Fruit fly (Drosophila melanogaster): ENCODE measurements around the gene 5PtaseI.
A peak's percentile ranks its signal among the peaks of the same experiment; 100 is the strongest.

Gene 5PtaseI

DNA sequence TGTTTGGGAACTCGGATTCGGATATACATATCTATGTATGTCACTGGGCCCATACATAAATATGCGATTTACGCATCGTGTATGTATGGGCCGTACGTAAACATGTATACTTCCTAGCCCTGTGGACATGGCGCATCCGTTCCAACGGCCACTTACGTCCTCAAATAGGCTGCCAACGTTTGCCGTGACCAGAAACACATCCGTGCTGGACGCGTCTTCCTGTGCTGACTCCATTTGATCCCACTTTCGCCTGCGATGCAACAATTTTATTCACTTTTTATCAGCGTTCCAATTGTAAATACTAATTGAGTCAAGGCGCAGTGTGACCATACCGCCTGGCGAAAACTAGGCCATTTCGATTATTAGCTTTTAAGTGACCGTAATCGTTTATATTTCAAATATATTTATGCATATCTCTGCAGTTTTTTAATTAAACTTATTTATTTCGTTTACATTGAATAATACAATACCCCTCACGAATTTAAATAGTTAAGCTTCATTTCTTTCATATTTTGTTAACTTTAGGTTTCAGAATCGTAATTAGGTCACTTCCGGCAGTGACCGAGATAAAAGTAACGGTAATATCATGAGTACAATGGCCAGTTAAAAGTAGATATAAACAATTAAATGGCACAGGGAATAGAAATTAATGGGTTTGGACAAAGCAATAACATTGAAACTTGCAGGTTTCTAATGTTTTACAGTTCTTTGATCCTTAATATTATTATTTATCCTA, at the start of gene 5PtaseI:
TSS of gene 5PtaseI (minus strand) at position 336 of the 736 bp plus-strand sequence.
- TF ChIP-seq Poxn (GFP tag; IDR thresholded peaks at IDR 0.05) (no peak), hb (GFP tag; IDR thresholded peaks at IDR 0.05; ENCODE audit: partially characterized antibody) (no peak; the same call in 2 of the 3 replicates), Dref (GFP tag; IDR thresholded peaks at IDR 0.05) (peak; percentile 32; the same call in 1 of the 2 replicates), CG1024 (GFP tag; IDR thresholded peaks at IDR 0.05) (no peak), CG13624 (GFP tag; optimal IDR thresholded peaks at IDR 0.05) (no peak), Hand (GFP tag; optimal IDR thresholded peaks at IDR 0.05) (no peak), sug (tag; optimal IDR thresholded peaks at IDR 0.05) (peak; percentile 50), nmo (GFP tag; optimal IDR thresholded peaks at IDR 0.05) (peak; percentile 7), cas (GFP tag; IDR thresholded peaks at IDR 0.05) (no peak), CG12219 (GFP tag; optimal IDR thresholded peaks at IDR 0.05) (no peak), Ets97D (GFP tag; optimal IDR thresholded peaks at IDR 0.05) (peak; percentile 81), CG3281 (GFP tag; optimal IDR thresholded peaks at IDR 0.05) (peak; percentile 8), MBD-R2 (GFP tag; IDR thresholded peaks at IDR 0.05) (peak; percentile 63), Scr (GFP tag; IDR thresholded peaks at IDR 0.05; ENCODE audit: partially characterized antibody) (peak; percentile 28; the same call in 1 of the 2 replicates), gfzf (GFP tag; optimal IDR thresholded peaks at IDR 0.05) (peak; percentile 73), CG1603 (tag; optimal IDR thresholded peaks at IDR 0.05) (peak; percentile 33), B-H1 (GFP tag; IDR thresholded peaks at IDR 0.05) (no peak), CG2116 (GFP tag; optimal IDR thresholded peaks at IDR 0.05) (peak; percentile 48), ERR (GFP tag; optimal IDR thresholded peaks at IDR 0.05) (no peak), Hr39 (optimal IDR thresholded peaks at IDR 0.05) (no peak), sisA (GFP tag; IDR thresholded peaks at IDR 0.05) (no peak), CG7928 (GFP tag; optimal IDR thresholded peaks at IDR 0.05) (no peak), Lhr (GFP tag; optimal IDR thresholded peaks at IDR 0.05) (no peak), CG10209 (GFP tag; optimal IDR thresholded peaks at IDR 0.05) (no peak), Blimp-1 (GFP tag; optimal IDR thresholded peaks at IDR 0.05) (no peak), Fer1 (GFP tag; optimal IDR thresholded peaks at IDR 0.05) (peak; percentile 1), Myb (GFP tag; optimal IDR thresholded peaks at IDR 0.05) (peak; percentile 91), CG9437 (GFP tag; optimal IDR thresholded peaks at IDR 0.05) (peak; percentile 37), zen (tag; optimal IDR thresholded peaks at IDR 0.05) (peak; percentile 22), CG34422 (GFP tag; IDR thresholded peaks at IDR 0.05) (0 out of 3 replicates have a peak, but pooled peaks have one; percentile 39), vfl (GFP tag; optimal IDR thresholded peaks at IDR 0.05) (no peak), Vsx1 (GFP tag; optimal IDR thresholded peaks at IDR 0.05) (peak; percentile 70), nom (GFP tag; optimal IDR thresholded peaks at IDR 0.05) (peak; percentile 17), dpn (GFP tag; optimal IDR thresholded peaks at IDR 0.05) (no peak), CG4820 (GFP tag; optimal IDR thresholded peaks at IDR 0.05) (no peak), CG18476 (GFP tag; optimal IDR thresholded peaks at IDR 0.05) (no peak), CG32772 (GFP tag; IDR thresholded peaks at IDR 0.05) (no peak), luna (GFP tag; optimal IDR thresholded peaks at IDR 0.05) (no peak), CG8765 (GFP tag; IDR thresholded peaks at IDR 0.05) (no peak), phol (tag; optimal IDR thresholded peaks at IDR 0.05) (peak; percentile 30), danr (GFP tag; IDR thresholded peaks at IDR 0.05) (no peak), CG16779 (GFP tag; IDR thresholded peaks at IDR 0.05) (no peak), YL-1 (GFP tag; optimal IDR thresholded peaks at IDR 0.05) (peak; percentile 51), MESR4 (GFP tag; optimal IDR thresholded peaks at IDR 0.05) (peak; percentile 72), Dip3 (GFP tag; optimal IDR thresholded peaks at IDR 0.05) (no peak), pan (optimal IDR thresholded peaks at IDR 0.05) (no peak), pan (GFP tag; optimal IDR thresholded peaks at IDR 0.05 in 1 of 2, IDR thresholded peaks at IDR 0.05 in 1 of 2) (no peak), pzg (GFP tag; optimal IDR thresholded peaks at IDR 0.05) (peak; percentile 45), grau (tag; optimal IDR thresholded peaks at IDR 0.05) (peak; percentile 8), fru (optimal IDR thresholded peaks at IDR 0.05) (no peak)
